Worm (Caenorhabditis elegans) whole organism, mixed stage, embryonic: ENCODE results near the gene srv-13.

Experiments
- ceh-39 ChIP-seq: fragments of 150-350 bp; optimal IDR thresholded peaks from 2 replicates; lab custom pipeline; 2014; ENCODE audit warnings: missing biosample characterization, missing genetic modification characterization
- elt-1 ChIP-seq: sonication (generic microtip); optimal IDR thresholded peaks from 2 replicates; lab custom pipeline; 2017; ENCODE audit warnings: missing genetic modification characterization, mild to moderate bottlenecking, missing compliant biosample characterization, antibody characterized with exemption, moderate library complexity, borderline replicate concordance; ENCODE audit not compliant: insufficient read depth
- elt-3 ChIP-seq: fragments of 150-350 bp; optimal IDR thresholded peaks from 2 replicates; lab custom pipeline; 2014; ENCODE audit warnings: missing biosample characterization, missing genetic modification characterization
- mls-2 ChIP-seq: sonication (generic microtip); optimal IDR thresholded peaks from 2 replicates; lab custom pipeline; 2016; ENCODE audit warnings: mild to moderate bottlenecking, missing genetic modification characterization, moderate library complexity, missing compliant biosample characterization
- nhr-2 ChIP-seq: fragments of 150-350 bp; optimal IDR thresholded peaks from 2 replicates; lab custom pipeline; 2014; ENCODE audit warnings: missing biosample characterization, missing genetic modification characterization
- sem-2 ChIP-seq: fragments of 200-800 bp; sonication (Bioruptor generic); optimal IDR thresholded peaks from 2 replicates; lab custom pipeline; 2018; ENCODE audit warnings: mild to moderate bottlenecking, missing genetic modification characterization, missing compliant biosample characterization
- unc-62 ChIP-seq: fragments of 150-350 bp; optimal IDR thresholded peaks from 2 replicates; lab custom pipeline; 2014; ENCODE audit warnings: missing biosample characterization, missing genetic modification reagents, missing genetic modification characterization
- ztf-11 ChIP-seq: fragments of 150-350 bp; optimal IDR thresholded peaks from 2 replicates; lab custom pipeline; 2014; ENCODE audit warnings: missing biosample characterization, missing genetic modification characterization

ce11 chrIV:6385010-6385409 lies 20.0 kb upstream of the srv-13 start:
- TF ChIP-seq ztf-11 (no peak), mls-2 (no peak), nhr-2 (tag; lab: Kevin White, UChicago) (no peak), elt-3 (no peak), sem-2 (no peak), unc-62 (GFP tag; lab: Kevin White, UChicago) (no peak), elt-1 (no peak), ceh-39 (tag; lab: Kevin White, UChicago) (no peak)
